Worm (Caenorhabditis elegans): ENCODE results near the gene hda-6.

ce11 chrIV:5364135-5364609 is at the start of gene hda-6, which contains the start of gene F41H10.4:
- no peak for TF ChIP-seq nhr-120 (GFP tag; IDR thresholded peaks at IDR 0.05)
- no peak for TF ChIP-seq hsf-1 (GFP tag; IDR thresholded peaks at IDR 0.05)
- TF ChIP-seq unc-62 (GFP tag; optimal IDR thresholded peaks at IDR 0.05): no peak
- peak; percentile 86 for TF ChIP-seq attf-5 (GFP tag; optimal IDR thresholded peaks at IDR 0.05)
- TF ChIP-seq tbp1 (GFP tag; optimal IDR thresholded peaks at IDR 0.05): peak; percentile 56
- TF ChIP-seq dpl-1 (GFP tag; optimal IDR thresholded peaks at IDR 0.05): peak; percentile 3
- no peak for TF ChIP-seq madf-8 (GFP tag; conservative IDR thresholded peaks at IDR 0.05)
- no peak for TF ChIP-seq F39B2.1 (GFP tag; IDR thresholded peaks at IDR 0.05)
- no peak for TF ChIP-seq D2030.7 (GFP tag; IDR thresholded peaks at IDR 0.05)

All from whole organism, young adult.